Worm (Caenorhabditis elegans) whole organism, L1 larva: ENCODE measurements around the gene F28F9.3.

ENCODE experiments used
- C16A3.4 ChIP-seq: fragments of 150-350 bp; optimal IDR thresholded peaks from 2 replicates; lab custom pipeline; 2014; ENCODE audit warnings: missing biosample characterization, missing genetic modification characterization
- F16B12.6 ChIP-seq: fragments of 150-350 bp; optimal IDR thresholded peaks from 2 replicates; lab custom pipeline; 2014; ENCODE audit warnings: missing biosample characterization, missing genetic modification characterization
- Y116A8C.19 ChIP-seq: sonication (generic microtip); optimal IDR thresholded peaks from 2 replicates; lab custom pipeline; 2016; ENCODE audit warnings: missing compliant biosample characterization, missing genetic modification characterization, borderline replicate concordance
- aha-1 ChIP-seq: fragments of 150-350 bp; optimal IDR thresholded peaks from 2 replicates; lab custom pipeline; 2014; ENCODE audit warnings: missing biosample characterization, missing genetic modification characterization
- alr-1 ChIP-seq: fragments of 200-800 bp; sonication (Bioruptor generic); optimal IDR thresholded peaks from 2 replicates; lab custom pipeline; 2018; ENCODE audit warnings: borderline replicate concordance, mild to moderate bottlenecking, missing genetic modification characterization, missing compliant biosample characterization
- aly-2 ChIP-seq: fragments of 150-350 bp; optimal IDR thresholded peaks from 2 replicates; lab custom pipeline; 2014; ENCODE audit warnings: missing biosample characterization, missing genetic modification characterization
- ama-1 ChIP-seq: fragments of 150-350 bp; optimal IDR thresholded peaks from 2 replicates; lab custom pipeline; 2014
- blmp-1 ChIP-seq: fragments of 150-350 bp; optimal IDR thresholded peaks from 2 replicates; lab custom pipeline; 2014; ENCODE audit warnings: missing biosample characterization, missing genetic modification characterization
- ceh-63 ChIP-seq: fragments of 200-800 bp; sonication (Bioruptor generic); optimal IDR thresholded peaks from 2 replicates; lab custom pipeline; 2018; ENCODE audit warnings: mild to moderate bottlenecking, missing genetic modification characterization, missing compliant biosample characterization
- ceh-8 ChIP-seq: fragments of 200-800 bp; sonication (Bioruptor generic); optimal IDR thresholded peaks from 2 replicates; lab custom pipeline; 2018; ENCODE audit warnings: mild to moderate bottlenecking, missing genetic modification characterization, moderate library complexity, missing compliant biosample characterization
- ceh-88 ChIP-seq: fragments of 200-800 bp; sonication (Bioruptor generic); IDR thresholded peaks from 2 replicates; pipeline ENCODE4 v1.3.6; 2022; ENCODE audit warnings: missing genetic modification characterization, missing compliant biosample characterization
- ceh-90 ChIP-seq: sonication (generic microtip); optimal IDR thresholded peaks from 2 replicates; lab custom pipeline; 2016; ENCODE audit warnings: missing genetic modification characterization, missing compliant biosample characterization
- ces-1 ChIP-seq: fragments of 150-350 bp; optimal IDR thresholded peaks from 2 replicates; lab custom pipeline; 2014; ENCODE audit warnings: missing biosample characterization, missing genetic modification reagents, missing genetic modification characterization
- dpl-1 ChIP-seq, 3 experiments: fragments of 150-350 bp in 2 of 3; sonication (generic microtip) in 1 of 3; optimal IDR thresholded peaks; 2 replicates each; lab custom pipeline; 2014 to 2017; ENCODE audit warnings: missing biosample characterization in 3 of 3, missing genetic modification characterization in 3 of 3, missing genetic modification reagents in 3 of 3
- efl-3 ChIP-seq: fragments of 200-800 bp; sonication (Bioruptor generic); optimal IDR thresholded peaks from 2 replicates; lab custom pipeline; 2018; ENCODE audit warnings: mild to moderate bottlenecking, missing genetic modification characterization, missing compliant biosample characterization
- egl-27 ChIP-seq, 2 experiments: fragments of 150-350 bp in 1 of 2; sonication (generic microtip); optimal IDR thresholded peaks; 3 replicates each; lab custom pipeline; 2017 to 2018; ENCODE audit warnings: missing biosample characterization in 2 of 2, missing genetic modification characterization in 2 of 2, missing genetic modification reagents in 2 of 2
- elt-2 ChIP-seq: sonication (generic microtip); optimal IDR thresholded peaks from 2 replicates; lab custom pipeline; 2016; ENCODE audit warnings: missing genetic modification characterization, mild to moderate bottlenecking, inconsistent platforms, missing compliant biosample characterization, missing genetic modification reagents
- elt-3 ChIP-seq, 6 experiments: fragments of 150-350 bp in 1 of 6; sonication (generic microtip); optimal IDR thresholded peaks; 2 replicates each; lab custom pipeline; 2017 to 2018; ENCODE audit warnings: missing biosample characterization in 6 of 6, missing genetic modification characterization in 6 of 6, inconsistent platforms in 1 of 6
- ets-5 ChIP-seq: fragments of 200-800 bp; sonication (Bioruptor generic); IDR thresholded peaks from 2 replicates; pipeline ENCODE4 v1.3.6; 2022; ENCODE audit warnings: missing genetic modification characterization, missing compliant biosample characterization
- fkh-10 ChIP-seq: sonication (generic microtip); optimal IDR thresholded peaks from 2 replicates; lab custom pipeline; 2017; ENCODE audit warnings: missing biosample characterization, missing genetic modification reagents, missing genetic modification characterization
- fkh-8 ChIP-seq: sonication (generic microtip); optimal IDR thresholded peaks from 2 replicates; lab custom pipeline; 2016; ENCODE audit warnings: mild to moderate bottlenecking, missing genetic modification characterization, missing compliant biosample characterization
- fos-1 ChIP-seq: fragments of 150-350 bp; optimal IDR thresholded peaks from 2 replicates; lab custom pipeline; 2014; ENCODE audit warnings: missing biosample characterization, missing genetic modification characterization
- grh-1 ChIP-seq: fragments of 200-800 bp; sonication (Bioruptor generic); IDR thresholded peaks from 2 replicates; pipeline ENCODE4 v1.3.6; 2022; ENCODE audit warnings: missing genetic modification reagents, missing genetic modification characterization, missing compliant biosample characterization
- hlh-17 ChIP-seq: fragments of 200-800 bp; sonication (Bioruptor generic); optimal IDR thresholded peaks from 2 replicates; lab custom pipeline; 2018; ENCODE audit warnings: missing genetic modification characterization, mild to moderate bottlenecking, missing compliant biosample characterization, moderate library complexity, borderline replicate concordance
- hlh-4 ChIP-seq: sonication (generic microtip); optimal IDR thresholded peaks from 2 replicates; lab custom pipeline; 2016; ENCODE audit warnings: mild to moderate bottlenecking, missing genetic modification characterization, missing compliant biosample characterization
- hpl-2 ChIP-seq: fragments of 150-350 bp; optimal IDR thresholded peaks from 2 replicates; lab custom pipeline; 2014; ENCODE audit warnings: missing biosample characterization, missing genetic modification reagents, missing genetic modification characterization
- lin-13 ChIP-seq: fragments of 150-350 bp; optimal IDR thresholded peaks from 2 replicates; lab custom pipeline; 2014; ENCODE audit warnings: missing biosample characterization, missing genetic modification reagents, missing genetic modification characterization
- lin-35 ChIP-seq, 2 experiments: fragments of 150-350 bp; optimal IDR thresholded peaks; 2 replicates each; lab custom pipeline; 2014; ENCODE audit warnings: missing biosample characterization in 2 of 2, missing genetic modification characterization in 2 of 2, missing genetic modification reagents in 2 of 2
- mab-9 ChIP-seq: fragments of 200-800 bp; sonication (Bioruptor generic); IDR thresholded peaks from 2 replicates; pipeline ENCODE4 v1.3.6; 2022; ENCODE audit warnings: missing genetic modification reagents, missing genetic modification characterization, missing compliant biosample characterization
- mep-1 ChIP-seq: fragments of 150-350 bp; optimal IDR thresholded peaks from 2 replicates; lab custom pipeline; 2014; ENCODE audit warnings: missing biosample characterization, missing genetic modification characterization
- nhr-11 ChIP-seq: fragments of 150-350 bp; optimal IDR thresholded peaks from 2 replicates; lab custom pipeline; 2014; ENCODE audit warnings: missing biosample characterization, missing genetic modification characterization
- nhr-28 ChIP-seq: fragments of 150-350 bp; optimal IDR thresholded peaks from 2 replicates; lab custom pipeline; 2014; ENCODE audit warnings: missing biosample characterization, missing genetic modification characterization
- nhr-47 ChIP-seq: sonication (generic microtip); optimal IDR thresholded peaks from 2 replicates; lab custom pipeline; 2016; ENCODE audit warnings: mild to moderate bottlenecking, missing genetic modification characterization, moderate library complexity, missing compliant biosample characterization
- nhr-76 ChIP-seq: sonication (generic microtip); optimal IDR thresholded peaks from 2 replicates; lab custom pipeline; 2017; ENCODE audit warnings: missing biosample characterization, missing genetic modification characterization
- nhr-77 ChIP-seq: fragments of 150-350 bp; optimal IDR thresholded peaks from 2 replicates; lab custom pipeline; 2014; ENCODE audit warnings: missing biosample characterization, missing genetic modification characterization
- nhr-84 ChIP-seq: sonication (generic microtip); optimal IDR thresholded peaks from 2 replicates; lab custom pipeline; 2017; ENCODE audit warnings: missing biosample characterization, missing genetic modification characterization
- nhr-85 ChIP-seq: sonication (generic microtip); peaks from one replicate; lab custom pipeline; 2016; ENCODE audit warnings: missing genetic modification characterization, inconsistent platforms, missing compliant biosample characterization
- pag-3 ChIP-seq: sonication (generic microtip); optimal IDR thresholded peaks from 2 replicates; lab custom pipeline; 2017; ENCODE audit warnings: missing genetic modification characterization, mild to moderate bottlenecking, missing compliant biosample characterization, antibody characterized with exemption, borderline replicate concordance; ENCODE audit not compliant: insufficient read depth
- pqm-1 ChIP-seq: sonication (generic microtip); optimal IDR thresholded peaks from 3 replicates; lab custom pipeline; 2017; ENCODE audit warnings: missing biosample characterization, missing genetic modification characterization
- snu-23 ChIP-seq: sonication (generic microtip); optimal IDR thresholded peaks from 2 replicates; lab custom pipeline; 2016; ENCODE audit warnings: missing genetic modification characterization, missing compliant biosample characterization
- swsn-7 ChIP-seq: sonication (generic microtip); optimal IDR thresholded peaks from 2 replicates; lab custom pipeline; 2016; ENCODE audit warnings: missing genetic modification characterization, missing compliant biosample characterization
- tlp-1 ChIP-seq: fragments of 150-350 bp; optimal IDR thresholded peaks from 2 replicates; lab custom pipeline; 2014; ENCODE audit warnings: missing biosample characterization, missing genetic modification characterization
- unc-30 ChIP-seq: sonication (generic microtip); optimal IDR thresholded peaks from 2 replicates; lab custom pipeline; 2017; ENCODE audit warnings: missing biosample characterization, missing genetic modification characterization
- unc-62 ChIP-seq: fragments of 150-350 bp; optimal IDR thresholded peaks from 2 replicates; lab custom pipeline; 2014; ENCODE audit warnings: missing biosample characterization, missing genetic modification reagents, missing genetic modification characterization
- unc-86 ChIP-seq: sonication (generic microtip); optimal IDR thresholded peaks from 2 replicates; lab custom pipeline; 2016; ENCODE audit warnings: missing genetic modification characterization, missing compliant biosample characterization
- vab-15 ChIP-seq: sonication (generic microtip); optimal IDR thresholded peaks from 2 replicates; lab custom pipeline; 2017; ENCODE audit warnings: missing genotype, mild to moderate bottlenecking, missing genetic modification characterization, missing compliant biosample characterization
- zip-4 ChIP-seq: fragments of 200-800 bp; sonication (Bioruptor generic); optimal IDR thresholded peaks from 2 replicates; lab custom pipeline; 2018; ENCODE audit warnings: mild to moderate bottlenecking, missing genetic modification characterization, moderate library complexity, missing compliant biosample characterization

F28F9.3 gene

ce11 chrIV:3869875-3870274 is 43.2 kb downstream of the F28F9.3 start:
- TF ChIP-seq pag-3 (tag; lab: Kevin White, UChicago) (no peak), nhr-47 (tag; lab: Kevin White, UChicago) (no peak), nhr-77 (no peak), fkh-8 (no peak), nhr-84 (tag; lab: Kevin White, UChicago) (no peak), fos-1 (tag; lab: Kevin White, UChicago) (no peak), ama-1 (lab: Kevin White, UChicago) (no peak), ces-1 (GFP tag; lab: Kevin White, UChicago) (no peak), pqm-1 (tag; lab: Kevin White, UChicago) (no peak), aly-2 (no peak), unc-62 (GFP tag; lab: Kevin White, UChicago) (no peak), hlh-17 (GFP tag; lab: Kevin White, UChicago) (no peak), nhr-85 (tag; lab: Kevin White, UChicago) (peak; percentile 46), hlh-4 (tag; lab: Kevin White, UChicago) (no peak), C16A3.4 (tag; lab: Kevin White, UChicago) (no peak), blmp-1 (peak; percentile 93), ceh-90 (tag; lab: Kevin White, UChicago) (no peak), swsn-7 (tag; lab: Kevin White, UChicago) (no peak)

- TF ChIP-seq swsn-7 (tag; lab: Kevin White, UChicago): no peak
- TF ChIP-seq vab-15 (tag; lab: Kevin White, UChicago): no peak
- TF ChIP-seq fkh-10 (GFP tag; lab: Kevin White, UChicago): no peak
- no peak for TF ChIP-seq ceh-88
- TF ChIP-seq elt-3 (tag; optimal IDR thresholded peaks at IDR 0.05; lab: Kevin White, UChicago): no peak
- no peak for TF ChIP-seq nhr-76 (tag; lab: Kevin White, UChicago)
- no peak for TF ChIP-seq zip-4 (GFP tag; lab: Kevin White, UChicago)
- TF ChIP-seq efl-3: no peak
- TF ChIP-seq elt-2 (tag; lab: Kevin White, UChicago): no peak
- no peak for TF ChIP-seq mab-9 (GFP tag; lab: Robert Waterston, UW)
- TF ChIP-seq nhr-28 (tag; lab: Kevin White, UChicago): no peak
- no peak for TF ChIP-seq dpl-1 (GFP tag; optimal IDR thresholded peaks at IDR 0.05; lab: Kevin White, UChicago)
- TF ChIP-seq unc-86 (tag; lab: Kevin White, UChicago): no peak
- TF ChIP-seq Y116A8C.19 (tag; lab: Kevin White, UChicago): no peak
- no peak for TF ChIP-seq unc-30 (tag; lab: Kevin White, UChicago)
- TF ChIP-seq, all 84 proteins: peak for 0
Measured at ce11 chrIV:3873195-3873594, 46.5 kb downstream of the F28F9.3 start.

DNA sequence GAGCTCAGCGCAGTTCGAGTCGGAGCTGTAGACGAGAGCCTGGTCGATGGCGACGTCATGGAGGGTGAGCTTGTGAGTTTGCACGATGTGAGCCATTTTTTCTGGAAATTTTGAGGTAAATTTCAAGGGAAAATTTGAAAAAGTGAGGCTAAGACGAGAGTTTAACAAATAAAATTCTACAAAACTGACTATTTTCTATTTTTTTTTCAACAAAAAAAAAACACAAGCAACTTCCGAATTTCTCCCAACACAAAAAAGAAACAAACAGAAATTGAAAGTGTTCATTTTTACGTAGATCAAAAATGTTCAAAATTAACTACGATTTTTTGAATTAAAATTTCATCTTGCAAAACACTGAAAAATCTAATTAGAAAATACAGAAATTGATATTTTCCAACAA is 47.0 kb downstream of the F28F9.3 start, which contains the start of gene F37C4.5:
Gene F37C4.5 (minus strand): TSS at position 101 of the 400 bp plus-strand sequence.
- TF ChIP-seq aha-1 (tag; lab: Kevin White, UChicago) (no peak), nhr-28 (tag; lab: Kevin White, UChicago) (no peak), nhr-11 (no peak), F16B12.6 (tag; lab: Kevin White, UChicago) (no peak), fkh-8 (no peak), egl-27 (tag; optimal IDR thresholded peaks at IDR 0.05; lab: Kevin White, UChicago) (no peak), alr-1 (tag; lab: Kevin White, UChicago) (no peak)

DNA sequence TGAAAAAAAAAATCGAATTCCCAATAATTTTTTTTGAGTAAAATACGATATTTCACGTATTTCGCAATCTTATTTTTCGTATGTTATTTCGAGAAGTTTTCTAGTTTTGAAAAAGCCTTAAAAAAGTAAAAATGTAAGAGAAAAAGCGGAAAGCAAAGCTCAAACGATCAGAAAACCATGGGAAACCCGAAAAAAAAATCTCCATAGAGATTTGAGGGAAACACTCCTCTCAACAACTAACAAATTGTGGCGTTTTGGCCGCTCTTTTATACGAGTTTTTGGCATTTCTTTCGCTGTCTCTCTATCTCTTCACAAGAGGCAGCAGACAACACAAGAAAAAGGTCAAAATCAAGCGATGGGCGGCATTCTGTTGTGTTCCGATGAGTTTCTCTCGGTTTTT is 47.7 kb downstream of the F28F9.3 start:
- TF ChIP-seq ceh-8: no peak
- TF ChIP-seq tlp-1 (tag; lab: Kevin White, UChicago): no peak
- no peak for TF ChIP-seq F16B12.6 (tag; lab: Kevin White, UChicago)
- TF ChIP-seq ets-5: no peak
- TF ChIP-seq grh-1: no peak
- no peak for TF ChIP-seq nhr-28 (tag; lab: Kevin White, UChicago)
- TF ChIP-seq lin-35 (GFP tag; optimal IDR thresholded peaks at IDR 0.05; lab: Kevin White, UChicago): peak; percentile 17 to 41
- no peak for TF ChIP-seq ces-1 (GFP tag; lab: Kevin White, UChicago)
- TF ChIP-seq snu-23 (GFP tag; lab: Kevin White, UChicago): peak; percentile 47
- peak in 2 of 6 experiments; percentile 0 to 10 for TF ChIP-seq elt-3 (tag; optimal IDR thresholded peaks at IDR 0.05; lab: Kevin White, UChicago)
- no peak for TF ChIP-seq fkh-10 (GFP tag; lab: Kevin White, UChicago)
- no peak for TF ChIP-seq ceh-63 (GFP tag; lab: Kevin White, UChicago)
- no peak for TF ChIP-seq pqm-1 (tag; lab: Kevin White, UChicago)
- no peak for TF ChIP-seq egl-27 (tag; optimal IDR thresholded peaks at IDR 0.05; lab: Kevin White, UChicago)
- no peak for TF ChIP-seq hpl-2 (GFP tag; lab: Kevin White, UChicago)
- peak; percentile 38 for TF ChIP-seq mep-1
- TF ChIP-seq Y116A8C.19 (tag; lab: Kevin White, UChicago): no peak
- TF ChIP-seq ceh-88: no peak
- TF ChIP-seq lin-13 (GFP tag; lab: Kevin White, UChicago): no peak
